Worm (Caenorhabditis elegans) whole organism, young adult: ENCODE data around the gene Y49G5A.1.

Source experiments
- B0035.1 ChIP-seq: sonication (generic microtip); optimal IDR thresholded peaks from 2 replicates; lab custom pipeline; 2016; ENCODE audit warnings: missing genetic modification characterization, mild to moderate bottlenecking, missing compliant biosample characterization, missing genotype, missing genetic modification reagents
- B0261.1 ChIP-seq: sonication (generic microtip); optimal IDR thresholded peaks from 2 replicates; lab custom pipeline; 2016; ENCODE audit warnings: mild to moderate bottlenecking, missing genetic modification characterization, moderate library complexity, missing compliant biosample characterization
- C17E4.6 ChIP-seq: fragments of 200-800 bp; sonication (Bioruptor generic); IDR thresholded peaks from 2 replicates; pipeline ENCODE4 v1.3.6; 2022; ENCODE audit warnings: missing genetic modification reagents, missing genetic modification characterization, missing compliant biosample characterization
- F23B12.7 ChIP-seq: sonication (generic microtip); optimal IDR thresholded peaks from 2 replicates; lab custom pipeline; 2017; ENCODE audit warnings: missing genetic modification characterization, mild to moderate bottlenecking, missing compliant biosample characterization, antibody characterized with exemption, moderate library complexity; ENCODE audit not compliant: insufficient read depth
- F33H1.4 ChIP-seq: fragments of 200-800 bp; sonication (Bioruptor generic); IDR thresholded peaks from 2 replicates; pipeline ENCODE4 v1.3.6; 2022; ENCODE audit warnings: missing genetic modification reagents, missing genetic modification characterization, missing compliant biosample characterization
- F49E8.2 ChIP-seq: sonication (generic microtip); optimal IDR thresholded peaks from 3 replicates; lab custom pipeline; 2017; ENCODE audit warnings: missing genetic modification characterization, mild to moderate bottlenecking, missing compliant biosample characterization, antibody characterized with exemption, moderate library complexity; ENCODE audit not compliant: insufficient read depth
- K11D2.4 ChIP-seq: fragments of 200-800 bp; sonication (Bioruptor generic); IDR thresholded peaks from 2 replicates; pipeline ENCODE4 v1.3.6; 2022; ENCODE audit warnings: missing genetic modification reagents, missing genetic modification characterization, missing compliant biosample characterization
- K12H6.12 ChIP-seq: fragments of 200-800 bp; sonication (Bioruptor generic); optimal IDR thresholded peaks from 2 replicates; lab custom pipeline; 2018; ENCODE audit warnings: mild to moderate bottlenecking, missing genetic modification characterization, missing compliant biosample characterization
- Y53G8AR.9 ChIP-seq: fragments of 200-800 bp; sonication (Bioruptor generic); conservative IDR thresholded peaks from 2 replicates; pipeline ENCODE4 v1.3.6; 2022; ENCODE audit warnings: missing genetic modification reagents, missing genetic modification characterization, missing compliant biosample characterization
- Y56A3A.18 ChIP-seq: fragments of 200-800 bp; sonication (Bioruptor generic); IDR thresholded peaks from 2 replicates; pipeline ENCODE4 v1.3.6; 2022; ENCODE audit warnings: missing genetic modification reagents, missing genetic modification characterization, missing compliant biosample characterization
- Y67H2A.10 ChIP-seq: fragments of 200-800 bp; sonication (Bioruptor generic); conservative IDR thresholded peaks from 2 replicates; pipeline ENCODE4 v1.3.6; 2022; ENCODE audit warnings: missing genetic modification reagents, missing genetic modification characterization, missing compliant biosample characterization
- attf-3 ChIP-seq: fragments of 200-800 bp; sonication (Bioruptor generic); conservative IDR thresholded peaks from 2 replicates; pipeline ENCODE4 v1.3.6; 2022; ENCODE audit warnings: missing genetic modification reagents, missing genetic modification characterization, missing compliant biosample characterization
- ceh-100 ChIP-seq: fragments of 200-800 bp; sonication (Bioruptor generic); IDR thresholded peaks from 2 replicates; pipeline ENCODE4 v1.3.6; 2022; ENCODE audit warnings: missing genetic modification reagents, missing genetic modification characterization, missing compliant biosample characterization
- ceh-79 ChIP-seq: sonication (generic microtip); optimal IDR thresholded peaks from 2 replicates; lab custom pipeline; 2017; ENCODE audit warnings: mild to moderate bottlenecking, missing genetic modification characterization, missing compliant biosample characterization
- ceh-91 ChIP-seq: fragments of 200-800 bp; sonication (Bioruptor generic); IDR thresholded peaks from 2 replicates; pipeline ENCODE4 v1.3.6; 2022; ENCODE audit warnings: missing genetic modification reagents, missing genetic modification characterization, missing compliant biosample characterization
- dox-1 ChIP-seq: fragments of 200-800 bp; sonication (Bioruptor generic); IDR thresholded peaks from 2 replicates; pipeline ENCODE4 v1.3.6; 2022; ENCODE audit warnings: missing genetic modification reagents, missing genetic modification characterization, missing compliant biosample characterization
- egl-44 ChIP-seq: fragments of 200-800 bp; sonication (Bioruptor generic); IDR thresholded peaks from 2 replicates; pipeline ENCODE4 v1.3.6; 2022; ENCODE audit warnings: missing genetic modification reagents, missing genetic modification characterization, missing compliant biosample characterization
- him-1 ChIP-seq: sonication (generic microtip); optimal IDR thresholded peaks from 2 replicates; lab custom pipeline; 2016; ENCODE audit warnings: missing genotype, missing genetic modification reagents, missing genetic modification characterization, missing compliant biosample characterization
- hlh-26 ChIP-seq: fragments of 200-800 bp; sonication (Bioruptor generic); conservative IDR thresholded peaks from 2 replicates; pipeline ENCODE4 v1.3.6; 2022; ENCODE audit warnings: missing genetic modification reagents, missing genetic modification characterization, missing compliant biosample characterization
- hmg-1.2 ChIP-seq: fragments of 200-800 bp; sonication (Bioruptor generic); IDR thresholded peaks from 2 replicates; pipeline ENCODE4 v1.3.6; 2022; ENCODE audit warnings: missing genetic modification reagents, missing genetic modification characterization, missing compliant biosample characterization
- hrde-1 ChIP-seq: sonication (generic microtip); optimal IDR thresholded peaks from 2 replicates; lab custom pipeline; 2016; ENCODE audit warnings: missing genetic modification characterization, mild to moderate bottlenecking, missing compliant biosample characterization, moderate library complexity, missing genotype, missing genetic modification reagents, borderline replicate concordance
- hsf-1 ChIP-seq: fragments of 200-800 bp; sonication (Bioruptor generic); IDR thresholded peaks from 2 replicates; pipeline ENCODE4 v1.3.6; 2022; ENCODE audit warnings: missing genetic modification reagents, missing genetic modification characterization, missing compliant biosample characterization
- let-526 ChIP-seq: fragments of 200-800 bp; sonication (Bioruptor generic); IDR thresholded peaks from 2 replicates; pipeline ENCODE4 v1.3.6; 2022; ENCODE audit warnings: missing genetic modification reagents, missing genetic modification characterization, missing compliant biosample characterization
- let-607 ChIP-seq, 2 experiments: fragments of 200-800 bp in 1 of 2; sonication (Bioruptor generic) in 1 of 2; sonication (generic microtip) in 1 of 2; optimal IDR thresholded peaks; 2 replicates each; lab custom pipeline; 2016 to 2018; ENCODE audit warnings: mild to moderate bottlenecking in 2 of 2, missing compliant biosample characterization in 2 of 2, missing genetic modification characterization in 2 of 2, moderate library complexity in 2 of 2, missing genotype in 1 of 2
- lin-26 ChIP-seq: fragments of 200-800 bp; sonication (Bioruptor generic); IDR thresholded peaks from 2 replicates; pipeline ENCODE4 v1.3.6; 2022; ENCODE audit warnings: missing genetic modification reagents, missing genetic modification characterization, missing compliant biosample characterization
- lin-40 ChIP-seq: sonication (generic microtip); optimal IDR thresholded peaks from 2 replicates; lab custom pipeline; 2016; ENCODE audit warnings: missing genetic modification characterization, mild to moderate bottlenecking, missing compliant biosample characterization, missing genotype, missing genetic modification reagents
- lin-54 ChIP-seq: fragments of 200-800 bp; sonication (Bioruptor generic); optimal IDR thresholded peaks from 2 replicates; lab custom pipeline; 2018; ENCODE audit warnings: mild to moderate bottlenecking, missing genetic modification characterization, missing compliant biosample characterization
- lsy-27 ChIP-seq: sonication (generic microtip); optimal IDR thresholded peaks from 2 replicates; lab custom pipeline; 2017; ENCODE audit warnings: missing genetic modification characterization, mild to moderate bottlenecking, missing compliant biosample characterization, antibody characterized with exemption, missing genotype, borderline replicate concordance; ENCODE audit not compliant: insufficient read depth
- madf-3 ChIP-seq: fragments of 200-800 bp; sonication (Bioruptor generic); IDR thresholded peaks from 2 replicates; pipeline ENCODE4 v1.3.6; 2022; ENCODE audit warnings: missing genetic modification reagents, missing genetic modification characterization, missing compliant biosample characterization
- madf-8 ChIP-seq: fragments of 200-800 bp; sonication (Bioruptor generic); conservative IDR thresholded peaks from 2 replicates; pipeline ENCODE4 v1.3.6; 2022; ENCODE audit warnings: missing genetic modification reagents, missing genetic modification characterization, missing compliant biosample characterization
- nhr-179 ChIP-seq: sonication (generic microtip); optimal IDR thresholded peaks from 2 replicates; lab custom pipeline; 2016; ENCODE audit warnings: mild to moderate bottlenecking, missing genetic modification characterization, missing compliant biosample characterization
- nhr-90 ChIP-seq: sonication (generic microtip); optimal IDR thresholded peaks from 2 replicates; lab custom pipeline; 2016; ENCODE audit warnings: missing genotype, mild to moderate bottlenecking, missing genetic modification characterization, missing compliant biosample characterization
- pbrm-1 ChIP-seq: fragments of 200-800 bp; sonication (Bioruptor generic); IDR thresholded peaks from 2 replicates; pipeline ENCODE4 v1.3.6; 2022; ENCODE audit warnings: missing genetic modification reagents, missing genetic modification characterization, missing compliant biosample characterization
- snpc-4 ChIP-seq, 5 experiments: fragments of 150-350 bp in 1 of 5; sonication (generic microtip) in 4 of 5; optimal IDR thresholded peaks; 2 replicates each; lab custom pipeline; 2014 to 2018; ENCODE audit warnings: missing genetic modification characterization in 5 of 5, missing biosample characterization in 3 of 5, antibody characterized with exemption in 2 of 5, mild to moderate bottlenecking in 2 of 5, missing compliant biosample characterization in 2 of 5, missing genotype in 2 of 5, moderate library complexity in 2 of 5, missing genetic modification reagents in 1 of 5
- somi-1 ChIP-seq: fragments of 200-800 bp; sonication (Bioruptor generic); optimal IDR thresholded peaks from 2 replicates; lab custom pipeline; 2018; ENCODE audit warnings: mild to moderate bottlenecking, missing genetic modification characterization, missing compliant biosample characterization
- unc-62 ChIP-seq: fragments of 150-350 bp; optimal IDR thresholded peaks from 2 replicates; lab custom pipeline; 2014; ENCODE audit warnings: missing biosample characterization, missing genetic modification reagents, missing genetic modification characterization
- zfh-2 ChIP-seq: fragments of 200-800 bp; sonication (Bioruptor generic); conservative IDR thresholded peaks from 2 replicates; pipeline ENCODE4 v1.3.6; 2022; ENCODE audit warnings: missing genetic modification reagents, missing genetic modification characterization, missing compliant biosample characterization
- ztf-28 ChIP-seq: fragments of 200-800 bp; sonication (Bioruptor generic); IDR thresholded peaks from 2 replicates; pipeline ENCODE4 v1.3.6; 2022; ENCODE audit warnings: missing genetic modification reagents, missing genetic modification characterization, missing compliant biosample characterization
- ztf-6 ChIP-seq: fragments of 200-800 bp; sonication (Bioruptor generic); IDR thresholded peaks from 2 replicates; pipeline ENCODE4 v1.3.6; 2022; ENCODE audit warnings: missing genetic modification reagents, missing genetic modification characterization, missing compliant biosample characterization

Gene Y49G5A.1

DNA sequence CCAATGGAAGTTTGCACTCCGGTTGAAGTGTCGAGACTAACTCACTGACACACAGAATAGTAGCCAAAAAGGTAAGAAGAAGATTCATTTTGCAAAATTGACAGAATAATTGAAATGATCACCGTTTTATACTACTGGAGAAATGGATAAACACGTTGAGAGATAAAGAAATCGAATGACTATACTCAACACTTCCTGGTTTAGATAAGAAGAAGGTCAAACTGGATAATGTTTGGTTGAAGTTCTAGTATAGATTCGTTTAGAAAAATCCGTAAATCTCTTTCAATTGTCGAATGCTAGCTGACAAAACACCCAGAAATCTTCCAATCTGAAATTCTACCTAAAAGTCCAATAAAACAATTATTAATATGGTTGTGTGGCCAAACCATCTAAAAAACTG is at the start of gene Y49G5A.1:
Gene Y49G5A.1 (minus strand): TSS at position 101 of the 400 bp plus-strand sequence.
- no peak for TF ChIP-seq C17E4.6 (GFP tag; lab: Robert Waterston, UW)
- no peak for TF ChIP-seq Y53G8AR.9 (GFP tag; lab: Robert Waterston, UW)
- no peak for TF ChIP-seq attf-3 (GFP tag; lab: Robert Waterston, UW)
- no peak for TF ChIP-seq F23B12.7 (tag; lab: Kevin White, UChicago)
- TF ChIP-seq madf-8: no peak
- TF ChIP-seq hrde-1 (tag; lab: Kevin White, UChicago): no peak
- TF ChIP-seq ceh-100 (GFP tag; lab: Robert Waterston, UW): no peak
- TF ChIP-seq, all 124 proteins: peak for 0

- TF ChIP-seq B0261.1 (tag; lab: Kevin White, UChicago): no peak
- no peak for TF ChIP-seq madf-8
- TF ChIP-seq zfh-2 (GFP tag; lab: Robert Waterston, UW): no peak
- no peak for TF ChIP-seq Y67H2A.10 (GFP tag; lab: Robert Waterston, UW)
- TF ChIP-seq K11D2.4 (GFP tag; lab: Robert Waterston, UW): no peak
- no peak for TF ChIP-seq F49E8.2 (tag; lab: Kevin White, UChicago)
- TF ChIP-seq attf-3 (GFP tag; lab: Robert Waterston, UW): no peak
- no peak for TF ChIP-seq nhr-90
Measured at ce11 chrV:5336884-5337283, 49.7 kb upstream of the Y49G5A.1 start, which contains the start of gene srg-29. srg-29 (plus strand) TSS chrV:5337184.

ce11 chrV:5334588-5334987 is 47.4 kb upstream of the Y49G5A.1 start, which contains the start of gene srg-28:
srg-28 (plus strand) TSS chrV:5334888.
- no peak for TF ChIP-seq pbrm-1
- no peak for TF ChIP-seq Y56A3A.18
- no peak for TF ChIP-seq ztf-6 (GFP tag; lab: Robert Waterston, UW)
- TF ChIP-seq nhr-179 (tag; lab: Kevin White, UChicago): no peak
- TF ChIP-seq F23B12.7 (tag; lab: Kevin White, UChicago): no peak
- TF ChIP-seq hlh-26 (GFP tag; lab: Robert Waterston, UW): no peak
- TF ChIP-seq Y67H2A.10 (GFP tag; lab: Robert Waterston, UW): no peak
- TF ChIP-seq ceh-91: no peak

DNA sequence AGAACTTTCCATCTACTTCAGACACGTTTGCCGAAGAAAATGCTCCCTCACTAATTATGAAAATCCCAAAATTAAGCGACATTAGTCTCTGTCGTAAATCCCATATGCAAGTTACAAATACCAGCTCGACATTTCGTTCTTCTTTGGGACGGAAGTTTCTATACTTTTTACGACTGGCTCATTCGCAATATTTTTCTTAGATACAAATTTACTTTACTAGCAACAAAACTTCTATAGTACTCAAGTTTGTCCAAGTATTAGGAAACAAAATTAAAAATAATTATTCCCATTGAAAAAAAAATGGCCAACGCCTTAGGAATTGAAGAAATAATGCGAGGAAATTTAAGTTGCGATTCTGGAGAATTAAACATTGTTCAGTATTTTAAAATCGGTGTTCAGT is 43.8 kb upstream of the Y49G5A.1 start, which contains the start of gene srg-26:
Gene srg-26 (plus strand): TSS at position 301 of the 400 bp plus-strand sequence.
- TF ChIP-seq hsf-1 (GFP tag; lab: Robert Waterston, UW) (no peak), let-526 (GFP tag; lab: Robert Waterston, UW) (no peak), madf-8 (no peak), lin-40 (no peak), zfh-2 (GFP tag; lab: Robert Waterston, UW) (no peak), unc-62 (no peak), madf-3 (no peak), pbrm-1 (no peak), lin-26 (no peak), egl-44 (no peak)

DNA sequence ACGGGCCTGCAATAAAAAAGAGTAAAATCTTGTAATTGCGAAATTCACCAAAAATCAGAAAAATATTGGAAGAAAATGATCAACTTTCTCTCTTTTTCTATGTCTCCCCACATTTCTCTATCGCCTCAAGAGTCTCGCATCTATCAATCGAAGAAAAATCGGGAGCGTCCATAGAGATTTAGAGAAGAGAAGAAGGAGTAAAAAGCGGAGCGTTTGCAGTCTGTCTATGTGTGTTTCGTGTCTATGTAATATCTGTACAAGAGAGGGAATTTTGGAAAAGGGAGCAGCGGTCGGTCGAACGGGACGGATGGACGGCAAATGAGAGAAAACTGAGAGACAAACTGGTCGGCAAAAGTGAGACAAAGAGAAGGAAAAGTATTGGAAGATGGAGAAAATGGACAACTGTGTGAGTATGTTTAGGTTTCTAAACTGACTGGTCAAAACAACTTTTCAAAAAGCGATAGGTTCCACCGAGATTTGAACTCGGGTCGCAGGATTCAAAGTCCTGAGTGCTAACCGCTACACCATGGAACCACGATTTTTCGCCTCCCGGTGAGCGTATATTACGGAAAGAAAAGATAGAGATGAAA is 42.6 kb upstream of the Y49G5A.1 start:
- peak; percentile 15 for TF ChIP-seq somi-1 (GFP tag; lab: Kevin White, UChicago)
- no peak for TF ChIP-seq F49E8.2 (tag; lab: Kevin White, UChicago)
- no peak for TF ChIP-seq ztf-28 (GFP tag; lab: Robert Waterston, UW)
- peak; percentile 65; the same call in 1 of the 2 replicates for TF ChIP-seq lin-26
- TF ChIP-seq F33H1.4 (GFP tag; lab: Robert Waterston, UW): no peak
- peak; percentile 9 for TF ChIP-seq lin-54 (GFP tag; lab: Kevin White, UChicago)
- no peak for TF ChIP-seq lsy-27 (tag; lab: Kevin White, UChicago)
- TF ChIP-seq let-607 (tag; optimal IDR thresholded peaks at IDR 0.05; lab: Kevin White, UChicago): peak; percentile 84 to 89
- TF ChIP-seq hmg-1.2 (GFP tag; lab: Robert Waterston, UW): 0 out of 2 replicates have a peak, but pooled peaks have one; percentile 25
- TF ChIP-seq K12H6.12 (tag; lab: Kevin White, UChicago): peak; percentile 53
- peak; percentile 29 for TF ChIP-seq him-1 (tag; lab: Kevin White, UChicago)
- peak; percentile 80 for TF ChIP-seq dox-1 (GFP tag; lab: Robert Waterston, UW)
- TF ChIP-seq ceh-79 (tag; lab: Kevin White, UChicago): no peak
- TF ChIP-seq B0035.1: peak; percentile 21
- TF ChIP-seq snpc-4 (GFP tag; optimal IDR thresholded peaks at IDR 0.05; lab: Kevin White, UChicago): peak; percentile 27
- peak; percentile 66 to 80 (median 75) for TF ChIP-seq snpc-4 (tag; optimal IDR thresholded peaks at IDR 0.05; lab: Kevin White, UChicago)
